Worm (Caenorhabditis elegans): Measurements from ENCODE around the gene F40A3.6.
A peak's percentile ranks its signal among the peaks of the same experiment; 100 is the strongest.

Gene F40A3.6

ce11 chrV:7854603-7855002 is 39.1 kb downstream of the F40A3.6 start, which contains the start of the genes C37C3.9 and C37C3.18 (continued):
- TF ChIP-seq hlh-11 (tag; optimal IDR thresholded peaks at IDR 0.05) (peak; percentile 88), daf-12 (tag; optimal IDR thresholded peaks at IDR 0.05) (no peak), zip-11 (GFP tag; IDR thresholded peaks at IDR 0.05) (no peak), nhr-111 (GFP tag; optimal IDR thresholded peaks at IDR 0.05) (no peak), ztf-7 (tag; optimal IDR thresholded peaks at IDR 0.05) (peak; percentile 64), pha-4 (GFP tag; IDR thresholded peaks at IDR 0.05) (0 out of 2 replicates have a peak, but pooled peaks have one; percentile 39), pha-4 (tag; optimal IDR thresholded peaks at IDR 0.05) (no peak), dmd-8 (GFP tag; IDR thresholded peaks at IDR 0.05) (no peak), vab-7 (GFP tag; IDR thresholded peaks at IDR 0.05) (no peak), Y75B8A.6 (GFP tag; IDR thresholded peaks at IDR 0.05) (no peak), hmg-1.1 (GFP tag; IDR thresholded peaks at IDR 0.05) (peak; percentile 90), D1046.2 (GFP tag; IDR thresholded peaks at IDR 0.05) (0 out of 2 replicates have a peak, but pooled peaks have one; percentile 63), nhr-48 (tag; optimal IDR thresholded peaks at IDR 0.05) (peak; percentile 56), unc-130 (GFP tag; optimal IDR thresholded peaks at IDR 0.05) (no peak), aha-1 (tag) (peak; percentile 97), ZK337.2 (GFP tag; IDR thresholded peaks at IDR 0.05) (no peak), lim-7 (GFP tag; IDR thresholded peaks at IDR 0.05) (no peak), mxl-3 (GFP tag; optimal IDR thresholded peaks at IDR 0.05) (peak; percentile 84), egl-43 (GFP tag; IDR thresholded peaks at IDR 0.05) (peak; percentile 76; the same call in 1 of the 2 replicates), F37D6.2 (tag; optimal IDR thresholded peaks at IDR 0.05) (peak; percentile 12), daf-16 (GFP tag; optimal IDR thresholded peaks at IDR 0.05) (no peak), daf-16 (tag; optimal IDR thresholded peaks at IDR 0.05) (peak; percentile 77), mep-1 (tag; optimal IDR thresholded peaks at IDR 0.05) (peak; percentile 78), jun-1 (tag; optimal IDR thresholded peaks at IDR 0.05) (peak; percentile 77), ctbp-1 (GFP tag; IDR thresholded peaks at IDR 0.05) (no peak; the same call in 1 of the 2 replicates), mdt-29 (GFP tag; IDR thresholded peaks at IDR 0.05) (no peak), dpl-1 (GFP tag; optimal IDR thresholded peaks at IDR 0.05) (peak; percentile 31), F44E2.7 (GFP tag; IDR thresholded peaks at IDR 0.05) (no peak), ceh-20 (GFP tag; IDR thresholded peaks at IDR 0.05) (peak; percentile 55), Y48G9A.11 (GFP tag; IDR thresholded peaks at IDR 0.05) (no peak), ceh-62 (tag; optimal IDR thresholded peaks at IDR 0.05) (no peak), lir-3 (tag; optimal IDR thresholded peaks at IDR 0.05) (no peak), nhr-28 (tag; optimal IDR thresholded peaks at IDR 0.05) (peak; percentile 83), mxl-2 (GFP tag; conservative IDR thresholded peaks at IDR 0.05) (no peak), T26A8.4 (GFP tag; IDR thresholded peaks at IDR 0.05) (peak; percentile 68), dmd-6 (GFP tag; IDR thresholded peaks at IDR 0.05) (peak; percentile 84), nhr-76 (tag; optimal IDR thresholded peaks at IDR 0.05) (no peak), snpc-1.2 (GFP tag; IDR thresholded peaks at IDR 0.05) (no peak), aly-2 (tag; optimal IDR thresholded peaks at IDR 0.05) (no peak), zag-1 (tag; optimal IDR thresholded peaks at IDR 0.05) (no peak), saeg-2 (GFP tag; IDR thresholded peaks at IDR 0.05) (no peak), nhr-25 (tag; optimal IDR thresholded peaks at IDR 0.05; ENCODE audit: borderline replicate concordance, insufficient read depth) (peak; percentile 37), egl-27 (tag; optimal IDR thresholded peaks at IDR 0.05) (no peak), F49E8.2 (tag; optimal IDR thresholded peaks at IDR 0.05; ENCODE audit: borderline replicate concordance) (no peak), gei-8 (GFP tag; optimal IDR thresholded peaks at IDR 0.05) (no peak), duxl-1 (tag; optimal IDR thresholded peaks at IDR 0.05; ENCODE audit: poor library complexity) (no peak), cey-2 (tag; optimal IDR thresholded peaks at IDR 0.05; ENCODE audit: borderline replicate concordance, insufficient read depth) (no peak), hif-1 (tag; optimal IDR thresholded peaks at IDR 0.05) (peak in 1 of 2 experiments; percentile 64), mdl-1 (tag; optimal IDR thresholded peaks at IDR 0.05) (peak; percentile 63 to 78), nhr-10 (tag; optimal IDR thresholded peaks at IDR 0.05) (no peak), nhr-6 (tag; optimal IDR thresholded peaks at IDR 0.05) (peak; percentile 60), lin-15B (tag; optimal IDR thresholded peaks at IDR 0.05) (no peak)

All from whole organism, L4 larva.